Worm (Caenorhabditis elegans) whole organism, L1 larva: ENCODE results near the gene sqv-8.
A peak's percentile ranks its signal among the peaks of the same experiment; 100 is the strongest.

ENCODE experiments used
- F16B12.6 ChIP-seq: fragments of 150-350 bp; optimal IDR thresholded peaks from 2 replicates; lab custom pipeline; 2014; ENCODE audit warnings: missing biosample characterization, missing genetic modification characterization
- aha-1 ChIP-seq: fragments of 150-350 bp; optimal IDR thresholded peaks from 2 replicates; lab custom pipeline; 2014; ENCODE audit warnings: missing biosample characterization, missing genetic modification characterization
- alr-1 ChIP-seq: fragments of 200-800 bp; sonication (Bioruptor generic); optimal IDR thresholded peaks from 2 replicates; lab custom pipeline; 2018; ENCODE audit warnings: borderline replicate concordance, mild to moderate bottlenecking, missing genetic modification characterization, missing compliant biosample characterization
- aly-2 ChIP-seq: fragments of 150-350 bp; optimal IDR thresholded peaks from 2 replicates; lab custom pipeline; 2014; ENCODE audit warnings: missing biosample characterization, missing genetic modification characterization
- ceh-8 ChIP-seq: fragments of 200-800 bp; sonication (Bioruptor generic); optimal IDR thresholded peaks from 2 replicates; lab custom pipeline; 2018; ENCODE audit warnings: mild to moderate bottlenecking, missing genetic modification characterization, moderate library complexity, missing compliant biosample characterization
- ceh-88 ChIP-seq: fragments of 200-800 bp; sonication (Bioruptor generic); IDR thresholded peaks from 2 replicates; pipeline ENCODE4 v1.3.6; 2022; ENCODE audit warnings: missing genetic modification characterization, missing compliant biosample characterization
- dsc-1 ChIP-seq: sonication (generic microtip); optimal IDR thresholded peaks from 2 replicates; lab custom pipeline; 2016; ENCODE audit warnings: mild to moderate bottlenecking, missing genetic modification characterization, missing compliant biosample characterization
- efl-1 ChIP-seq, 4 experiments: fragments of 150-350 bp; optimal IDR thresholded peaks in 3 of 4; peaks in 1 of 4; 1 replicate in 1 of 4; 2 replicates in 3 of 4; lab custom pipeline; 2014; ENCODE audit warnings: missing biosample characterization in 2 of 4, missing genetic modification characterization in 2 of 4, missing genetic modification reagents in 2 of 4
- efl-3 ChIP-seq: fragments of 200-800 bp; sonication (Bioruptor generic); optimal IDR thresholded peaks from 2 replicates; lab custom pipeline; 2018; ENCODE audit warnings: mild to moderate bottlenecking, missing genetic modification characterization, missing compliant biosample characterization
- egl-13 ChIP-seq: sonication (generic microtip); optimal IDR thresholded peaks from 2 replicates; lab custom pipeline; 2016; ENCODE audit warnings: missing genotype, missing genetic modification reagents, missing genetic modification characterization, missing compliant biosample characterization
- egl-27 ChIP-seq, 2 experiments: fragments of 150-350 bp in 1 of 2; sonication (generic microtip); optimal IDR thresholded peaks; 3 replicates each; lab custom pipeline; 2017 to 2018; ENCODE audit warnings: missing biosample characterization in 2 of 2, missing genetic modification characterization in 2 of 2, missing genetic modification reagents in 2 of 2
- elt-2 ChIP-seq: sonication (generic microtip); optimal IDR thresholded peaks from 2 replicates; lab custom pipeline; 2016; ENCODE audit warnings: missing genetic modification characterization, mild to moderate bottlenecking, inconsistent platforms, missing compliant biosample characterization, missing genetic modification reagents
- fkh-10 ChIP-seq: sonication (generic microtip); optimal IDR thresholded peaks from 2 replicates; lab custom pipeline; 2017; ENCODE audit warnings: missing biosample characterization, missing genetic modification reagents, missing genetic modification characterization
- fkh-4 ChIP-seq: sonication (generic microtip); optimal IDR thresholded peaks from 2 replicates; lab custom pipeline; 2016; ENCODE audit warnings: missing compliant biosample characterization, missing genetic modification characterization, borderline replicate concordance
- fkh-8 ChIP-seq: sonication (generic microtip); optimal IDR thresholded peaks from 2 replicates; lab custom pipeline; 2016; ENCODE audit warnings: mild to moderate bottlenecking, missing genetic modification characterization, missing compliant biosample characterization
- fos-1 ChIP-seq: fragments of 150-350 bp; optimal IDR thresholded peaks from 2 replicates; lab custom pipeline; 2014; ENCODE audit warnings: missing biosample characterization, missing genetic modification characterization
- grh-1 ChIP-seq: fragments of 200-800 bp; sonication (Bioruptor generic); IDR thresholded peaks from 2 replicates; pipeline ENCODE4 v1.3.6; 2022; ENCODE audit warnings: missing genetic modification reagents, missing genetic modification characterization, missing compliant biosample characterization
- hlh-17 ChIP-seq: fragments of 200-800 bp; sonication (Bioruptor generic); optimal IDR thresholded peaks from 2 replicates; lab custom pipeline; 2018; ENCODE audit warnings: missing genetic modification characterization, mild to moderate bottlenecking, missing compliant biosample characterization, moderate library complexity, borderline replicate concordance
- jun-1 ChIP-seq: fragments of 150-350 bp; optimal IDR thresholded peaks from 2 replicates; lab custom pipeline; 2014; ENCODE audit warnings: missing biosample characterization, missing genetic modification reagents, missing genetic modification characterization
- lin-14 ChIP-seq: fragments of 200-800 bp; sonication (Bioruptor generic); optimal IDR thresholded peaks from 2 replicates; lab custom pipeline; 2018; ENCODE audit warnings: mild to moderate bottlenecking, missing genetic modification characterization, moderate library complexity, missing compliant biosample characterization
- lin-15B ChIP-seq: fragments of 150-350 bp; sonication (generic microtip); optimal IDR thresholded peaks from 3 replicates; lab custom pipeline; 2014; ENCODE audit warnings: missing biosample characterization, missing genetic modification characterization
- mab-9 ChIP-seq: fragments of 200-800 bp; sonication (Bioruptor generic); IDR thresholded peaks from 2 replicates; pipeline ENCODE4 v1.3.6; 2022; ENCODE audit warnings: missing genetic modification reagents, missing genetic modification characterization, missing compliant biosample characterization
- mef-2 ChIP-seq: fragments of 150-350 bp; optimal IDR thresholded peaks from 2 replicates; lab custom pipeline; 2014; ENCODE audit warnings: missing biosample characterization, missing genetic modification characterization
- mep-1 ChIP-seq: fragments of 150-350 bp; optimal IDR thresholded peaks from 2 replicates; lab custom pipeline; 2014; ENCODE audit warnings: missing biosample characterization, missing genetic modification characterization
- nhr-19 ChIP-seq: fragments of 200-800 bp; sonication (Bioruptor generic); conservative IDR thresholded peaks from 2 replicates; pipeline ENCODE4 v1.3.6; 2022; ENCODE audit warnings: missing genetic modification characterization, missing compliant biosample characterization
- nhr-237 ChIP-seq: fragments of 150-350 bp; optimal IDR thresholded peaks from 2 replicates; lab custom pipeline; 2014; ENCODE audit warnings: missing biosample characterization, missing genetic modification characterization
- nhr-47 ChIP-seq: sonication (generic microtip); optimal IDR thresholded peaks from 2 replicates; lab custom pipeline; 2016; ENCODE audit warnings: mild to moderate bottlenecking, missing genetic modification characterization, moderate library complexity, missing compliant biosample characterization
- nhr-71 ChIP-seq: sonication (generic microtip); optimal IDR thresholded peaks from 2 replicates; lab custom pipeline; 2016; ENCODE audit warnings: mild to moderate bottlenecking, missing genetic modification characterization, moderate library complexity, missing compliant biosample characterization
- nhr-76 ChIP-seq: sonication (generic microtip); optimal IDR thresholded peaks from 2 replicates; lab custom pipeline; 2017; ENCODE audit warnings: missing biosample characterization, missing genetic modification characterization
- nhr-84 ChIP-seq: sonication (generic microtip); optimal IDR thresholded peaks from 2 replicates; lab custom pipeline; 2017; ENCODE audit warnings: missing biosample characterization, missing genetic modification characterization
- nhr-85 ChIP-seq: sonication (generic microtip); peaks from one replicate; lab custom pipeline; 2016; ENCODE audit warnings: missing genetic modification characterization, inconsistent platforms, missing compliant biosample characterization
- nhr-90 ChIP-seq: sonication (generic microtip); optimal IDR thresholded peaks from 2 replicates; lab custom pipeline; 2016; ENCODE audit warnings: mild to moderate bottlenecking, missing genetic modification characterization, missing compliant biosample characterization; ENCODE audit not compliant: poor library complexity
- pax-3 ChIP-seq: fragments of 200-800 bp; sonication (Bioruptor generic); optimal IDR thresholded peaks from 2 replicates; lab custom pipeline; 2018; ENCODE audit warnings: mild to moderate bottlenecking, missing genetic modification characterization, moderate library complexity, missing compliant biosample characterization
- snu-23 ChIP-seq: sonication (generic microtip); optimal IDR thresholded peaks from 2 replicates; lab custom pipeline; 2016; ENCODE audit warnings: missing genetic modification characterization, missing compliant biosample characterization
- tlp-1 ChIP-seq: fragments of 150-350 bp; optimal IDR thresholded peaks from 2 replicates; lab custom pipeline; 2014; ENCODE audit warnings: missing biosample characterization, missing genetic modification characterization
- unc-30 ChIP-seq: sonication (generic microtip); optimal IDR thresholded peaks from 2 replicates; lab custom pipeline; 2017; ENCODE audit warnings: missing biosample characterization, missing genetic modification characterization
- unc-86 ChIP-seq: sonication (generic microtip); optimal IDR thresholded peaks from 2 replicates; lab custom pipeline; 2016; ENCODE audit warnings: missing genetic modification characterization, missing compliant biosample characterization
- unc-98 ChIP-seq: fragments of 200-800 bp; sonication (Bioruptor generic); IDR thresholded peaks from 2 replicates; pipeline ENCODE4 v1.3.6; 2022; ENCODE audit warnings: missing genetic modification characterization, missing compliant biosample characterization
- xbp-1 ChIP-seq: sonication (generic microtip); optimal IDR thresholded peaks from 2 replicates; lab custom pipeline; 2016; ENCODE audit warnings: missing genetic modification characterization, missing compliant biosample characterization
- ztf-11 ChIP-seq, 2 experiments: sonication (generic microtip); optimal IDR thresholded peaks; 2 replicates each; lab custom pipeline; 2016 to 2017; ENCODE audit warnings: missing genetic modification characterization in 2 of 2, missing biosample characterization in 1 of 2, missing compliant biosample characterization in 1 of 2
- ztf-4 ChIP-seq: fragments of 150-350 bp; optimal IDR thresholded peaks from 2 replicates; lab custom pipeline; 2014; ENCODE audit warnings: missing biosample characterization, missing genetic modification characterization

Gene sqv-8

DNA sequence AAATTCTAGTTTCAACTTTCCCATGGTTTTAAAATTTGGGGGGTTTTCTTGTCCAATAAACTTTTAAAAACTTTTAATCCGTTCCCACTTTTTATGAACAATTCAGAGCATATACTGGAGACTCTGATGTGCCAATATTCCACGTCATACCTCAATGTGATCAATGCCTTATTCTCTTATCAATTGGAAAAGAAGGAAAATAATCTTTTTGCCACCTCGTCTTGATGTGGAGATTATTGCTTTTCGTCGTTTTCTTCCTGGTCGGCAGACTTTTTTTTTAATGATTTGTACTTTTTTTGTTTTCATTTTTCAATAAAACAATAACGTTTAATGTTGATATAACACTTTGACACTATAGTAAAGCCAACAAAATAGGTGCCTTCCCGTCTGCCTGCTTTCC is 30.7 kb downstream of the sqv-8 start:
- TF ChIP-seq elt-2 (peak; percentile 17), mep-1 (tag; lab: Kevin White, UChicago) (no peak), dsc-1 (peak; percentile 14)

DNA sequence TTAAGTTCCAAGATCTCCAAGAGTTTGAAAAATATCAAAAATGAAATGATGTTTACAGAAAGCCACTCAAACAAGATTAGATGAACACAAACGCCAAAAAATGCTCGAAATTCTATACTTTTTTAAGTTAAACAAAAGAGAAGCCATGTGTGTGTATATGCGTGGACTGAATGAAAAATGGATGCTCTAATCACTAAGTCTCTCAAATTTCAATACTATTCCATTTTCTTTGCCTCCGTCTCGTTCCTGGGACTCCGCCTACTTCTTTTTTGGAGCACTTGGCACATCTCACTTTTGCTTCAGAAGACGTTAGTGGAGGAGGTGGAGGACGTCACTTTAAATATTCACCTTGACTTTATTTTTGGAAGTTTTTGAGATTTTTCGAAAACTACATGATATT is 33.1 kb downstream of the sqv-8 start:
- TF ChIP-seq nhr-71 (no peak), lin-14 (GFP tag; lab: Kevin White, UChicago) (peak; percentile 26)

ce11 chrII:9680493-9680892 is 33.7 kb downstream of the sqv-8 start, which contains the start of gene ZK1320.13:
Gene ZK1320.13 (plus strand): TSS chrII:9680793.
- TF ChIP-seq dsc-1 = no peak
- peak; percentile 28 for TF ChIP-seq lin-14 (GFP tag; lab: Kevin White, UChicago)

ce11 chrII:9682044-9682443 is 35.3 kb downstream of the sqv-8 start:
- TF ChIP-seq lin-14 (GFP tag; lab: Kevin White, UChicago) = peak; percentile 56
- no peak for TF ChIP-seq fkh-4 (tag; lab: Kevin White, UChicago)
- TF ChIP-seq fkh-10 = peak; percentile 76
- TF ChIP-seq, all 84 proteins: peak for 2

DNA sequence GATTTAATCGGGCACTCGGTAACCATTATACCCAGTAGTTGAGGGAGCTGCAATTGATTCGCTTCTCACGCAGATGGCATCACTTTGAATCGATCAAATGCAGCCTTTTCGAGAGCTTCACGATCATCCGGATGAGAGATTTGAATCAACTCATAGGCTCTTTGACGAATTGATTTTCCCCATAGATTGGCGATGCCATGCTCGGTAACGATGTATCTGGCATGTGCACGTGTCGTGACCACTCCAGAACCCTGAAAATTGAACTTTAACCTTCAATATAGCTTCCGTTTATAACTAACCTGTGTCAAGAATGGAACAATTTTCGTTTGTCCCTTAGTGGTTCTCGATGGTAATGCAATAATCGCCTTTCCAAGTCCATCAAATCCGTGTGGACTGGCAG is 37.4 kb downstream of the sqv-8 start:
- TF ChIP-seq efl-3 (GFP tag; lab: Kevin White, UChicago) (no peak), grh-1 (no peak), aly-2 (no peak), nhr-84 (tag; lab: Kevin White, UChicago) (no peak), ceh-88 (no peak), ceh-8 (no peak), tlp-1 (tag; lab: Kevin White, UChicago) (no peak), fkh-10 (no peak)
- TF ChIP-seq, all 84 proteins: peak for 0

DNA sequence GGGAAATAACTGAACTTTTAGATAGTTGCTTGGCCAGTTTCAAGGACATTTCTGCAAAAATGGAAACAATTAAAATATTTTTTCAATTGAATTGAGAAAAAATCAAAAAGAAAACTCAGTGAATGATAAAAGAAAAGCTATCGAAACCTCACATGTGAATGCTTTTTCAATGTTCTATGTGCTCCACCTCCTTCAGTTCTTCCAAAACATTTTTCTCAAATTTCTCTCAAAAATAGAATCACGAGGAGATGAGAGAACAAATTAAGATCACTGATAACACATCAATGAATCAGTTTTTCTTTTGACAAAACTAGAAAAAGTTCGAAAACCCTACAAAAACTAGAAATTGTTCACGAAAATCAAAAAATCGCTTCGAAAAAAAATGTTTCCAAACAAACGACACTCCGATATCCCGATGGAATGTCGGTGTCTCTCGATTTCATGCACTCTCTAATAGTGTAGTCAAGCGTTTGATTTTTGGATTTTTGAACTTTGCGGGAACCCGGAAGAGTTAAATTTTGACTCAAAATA is 40.0 kb downstream of the sqv-8 start, which contains the start of gene ZK1320.9:
TSS of gene ZK1320.9 (minus strand) at position 51 of the 531 bp plus-strand sequence.
- TF ChIP-seq fos-1 = no peak
- TF ChIP-seq pax-3 = no peak
- TF ChIP-seq lin-15B (tag; lab: Kevin White, UChicago) = peak; percentile 7
- no peak for TF ChIP-seq nhr-84 (tag; lab: Kevin White, UChicago)
- no peak for TF ChIP-seq nhr-47 (tag; lab: Kevin White, UChicago)
- no peak for TF ChIP-seq dsc-1
- no peak for TF ChIP-seq nhr-76 (tag; lab: Kevin White, UChicago)
- TF ChIP-seq fkh-8 (tag; lab: Kevin White, UChicago) = no peak
- TF ChIP-seq egl-27 (tag; optimal IDR thresholded peaks at IDR 0.05; lab: Kevin White, UChicago) = no peak
- TF ChIP-seq hlh-17 (GFP tag; lab: Kevin White, UChicago) = no peak
- TF ChIP-seq unc-86 (tag; lab: Kevin White, UChicago) = no peak
- no peak for TF ChIP-seq mef-2
- TF ChIP-seq jun-1 (tag; lab: Kevin White, UChicago) = no peak
- TF ChIP-seq efl-3 (GFP tag; lab: Kevin White, UChicago) = no peak
- TF ChIP-seq mab-9 (GFP tag; lab: Robert Waterston, UW) = no peak
- no peak for TF ChIP-seq ztf-4 (tag; lab: Kevin White, UChicago)
- no peak for TF ChIP-seq alr-1 (tag; lab: Kevin White, UChicago)
- TF ChIP-seq F16B12.6 (tag; lab: Kevin White, UChicago) = no peak
- no peak for TF ChIP-seq elt-2
- no peak for TF ChIP-seq nhr-85 (tag; lab: Kevin White, UChicago)
- TF ChIP-seq unc-98 = no peak
- TF ChIP-seq ztf-11 (tag; optimal IDR thresholded peaks at IDR 0.05; lab: Kevin White, UChicago) = no peak
- peak; percentile 44 for TF ChIP-seq snu-23
- TF ChIP-seq nhr-19 (GFP tag; lab: Robert Waterston, UW) = peak; percentile 32; the same call in 1 of the 2 replicates
- TF ChIP-seq nhr-90 = no peak
- TF ChIP-seq efl-1 (optimal IDR thresholded peaks at IDR 0.05; lab: Kevin White, UChicago) = peak; percentile 39 to 50
- TF ChIP-seq efl-1 (GFP tag; optimal IDR thresholded peaks at IDR 0.05 in 1 of 2; lab: Kevin White, UChicago) = peak; percentile 58 to 74
- peak; percentile 24 for TF ChIP-seq xbp-1 (tag; lab: Kevin White, UChicago)
- TF ChIP-seq nhr-237 (tag; lab: Kevin White, UChicago) = peak; percentile 0
- TF ChIP-seq tlp-1 (tag; lab: Kevin White, UChicago) = no peak
- no peak for TF ChIP-seq unc-30 (tag; lab: Kevin White, UChicago)
- no peak for TF ChIP-seq fkh-10
- TF ChIP-seq ceh-8 = no peak
- TF ChIP-seq egl-13 (tag; lab: Kevin White, UChicago) = no peak
- TF ChIP-seq aha-1 (tag; lab: Kevin White, UChicago) = no peak
